Fruit fly (Drosophila melanogaster): Measurements from ENCODE around the gene CG44002.

The CG44002 gene

DNA sequence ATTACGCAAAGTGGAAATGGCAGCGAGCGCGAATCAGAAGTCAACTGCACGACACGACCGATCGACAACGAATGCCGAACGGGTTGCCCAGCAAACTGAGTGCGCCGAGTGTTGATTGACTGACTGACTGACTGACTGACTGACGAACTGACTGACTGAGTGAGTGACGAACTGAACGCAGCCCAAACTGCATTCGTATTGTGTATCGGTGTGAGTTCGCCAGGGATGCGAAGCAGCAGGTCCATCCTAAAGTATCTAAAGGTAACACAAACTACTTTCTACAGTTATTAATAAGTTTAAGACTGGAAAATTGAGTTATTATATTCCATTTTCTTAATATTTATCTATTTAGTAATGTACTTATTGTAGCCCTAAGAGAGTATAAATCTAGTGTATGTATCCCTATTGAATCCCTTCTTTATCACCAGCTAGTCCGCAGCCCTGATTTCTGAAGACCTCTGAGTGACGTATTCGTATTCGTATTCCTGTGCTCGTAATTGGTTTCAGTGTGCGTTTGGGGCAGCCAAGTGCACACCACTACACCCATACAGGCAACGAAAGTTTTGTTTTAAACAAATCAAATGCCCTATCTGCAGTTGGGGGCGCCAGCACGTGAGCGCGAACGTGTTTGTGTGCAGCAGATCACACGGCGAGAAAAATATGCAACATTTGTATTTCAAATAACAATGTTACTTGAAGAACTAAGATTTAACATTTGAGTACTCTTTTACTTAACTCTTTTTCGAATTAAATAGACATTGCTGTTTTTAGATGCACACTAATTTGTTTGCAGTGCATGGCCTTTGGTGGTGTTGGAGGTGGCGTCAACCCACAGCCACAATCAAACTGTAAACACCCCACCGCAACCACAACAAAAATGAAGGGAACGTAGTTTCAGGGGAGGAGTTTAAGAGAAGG is 17.9 kb downstream of the CG44002 start (continued):
- TF ChIP-seq CG17385 (GFP tag; optimal IDR thresholded peaks at IDR 0.05) (peak; percentile 90), ac (GFP tag; optimal IDR thresholded peaks at IDR 0.05) (peak; percentile 39), sqz (GFP tag; optimal IDR thresholded peaks at IDR 0.05) (peak; percentile 94), CG3995 (GFP tag; optimal IDR thresholded peaks at IDR 0.05) (peak; percentile 13), NC2β (GFP tag; optimal IDR thresholded peaks at IDR 0.05) (peak; percentile 96), CG1832 (GFP tag; optimal IDR thresholded peaks at IDR 0.05) (no peak), ase (GFP tag; IDR thresholded peaks at IDR 0.05) (peak; percentile 93), C15 (GFP tag; IDR thresholded peaks at IDR 0.05) (peak; percentile 65; the same call in 1 of the 3 replicates), cwo (GFP tag; optimal IDR thresholded peaks at IDR 0.05) (peak; percentile 99), CG10565 (GFP tag; optimal IDR thresholded peaks at IDR 0.05) (peak; percentile 72), Mad (GFP tag; optimal IDR thresholded peaks at IDR 0.05) (peak; percentile 98), Adf1 (GFP tag; IDR thresholded peaks at IDR 0.05) (peak; percentile 23; the same call in 1 of the 2 replicates), fd3F (GFP tag; optimal IDR thresholded peaks at IDR 0.05) (peak; percentile 59), Mes4 (GFP tag; optimal IDR thresholded peaks at IDR 0.05) (peak; percentile 96), CG8478 (optimal IDR thresholded peaks at IDR 0.05) (no peak), Doc2 (GFP tag; IDR thresholded peaks at IDR 0.05) (no peak), CG17359 (tag; optimal IDR thresholded peaks at IDR 0.05) (peak; percentile 97), kah (GFP tag; optimal IDR thresholded peaks at IDR 0.05) (peak; percentile 89), sr (GFP tag; IDR thresholded peaks at IDR 0.05) (peak; percentile 81; the same call in 2 of the 3 replicates), tup (GFP tag; optimal IDR thresholded peaks at IDR 0.05) (peak; percentile 81), fd96Cb (tag; optimal IDR thresholded peaks at IDR 0.05) (peak; percentile 96), CG6765 (GFP tag; optimal IDR thresholded peaks at IDR 0.05) (peak; percentile 16), ERR (GFP tag; optimal IDR thresholded peaks at IDR 0.05) (peak; percentile 87), Poxn (GFP tag; IDR thresholded peaks at IDR 0.05) (no peak), Sox102F (GFP tag; optimal IDR thresholded peaks at IDR 0.05) (peak; percentile 98), ssp (GFP tag; IDR thresholded peaks at IDR 0.05) (peak; percentile 90), ftz-f1 (GFP tag; optimal IDR thresholded peaks at IDR 0.05) (peak; percentile 34), chn (GFP tag; optimal IDR thresholded peaks at IDR 0.05) (peak; percentile 96), CG8944 (GFP tag; optimal IDR thresholded peaks at IDR 0.05) (peak; percentile 97), CG14965 (GFP tag; optimal IDR thresholded peaks at IDR 0.05; ENCODE audit: borderline replicate concordance) (peak; percentile 87), Sin3A (optimal IDR thresholded peaks at IDR 0.05) (no peak), Hsf (GFP tag; optimal IDR thresholded peaks at IDR 0.05) (peak; percentile 95), fd102C (GFP tag; optimal IDR thresholded peaks at IDR 0.05) (peak; percentile 41), B-H2 (GFP tag; optimal IDR thresholded peaks at IDR 0.05) (peak; percentile 36), ab (GFP tag; optimal IDR thresholded peaks at IDR 0.05) (peak; percentile 89), Taf1 (GFP tag; IDR thresholded peaks at IDR 0.05) (peak; percentile 67), dysf (GFP tag; IDR thresholded peaks at IDR 0.05) (peak; percentile 95), D19A (tag; optimal IDR thresholded peaks at IDR 0.05) (peak; percentile 92), p53 (GFP tag; optimal IDR thresholded peaks at IDR 0.05) (peak; percentile 86), Xrp1 (GFP tag; IDR thresholded peaks at IDR 0.05) (peak; percentile 95), nerfin-2 (GFP tag; IDR thresholded peaks at IDR 0.05; ENCODE audit: partially characterized antibody) (peak; percentile 37; the same call in 1 of the 2 replicates), CG4730 (GFP tag; IDR thresholded peaks at IDR 0.05) (peak; percentile 93), CG15601 (tag; optimal IDR thresholded peaks at IDR 0.05) (peak; percentile 95), pb (GFP tag; optimal IDR thresholded peaks at IDR 0.05) (peak; percentile 93), CG13287 (GFP tag; IDR thresholded peaks at IDR 0.05; ENCODE audit: partially characterized antibody) (no peak), Atf6 (GFP tag; IDR thresholded peaks at IDR 0.05) (peak; percentile 78; the same call in 1 of the 2 replicates), CG30403 (GFP tag; optimal IDR thresholded peaks at IDR 0.05) (peak; percentile 94), zen2 (GFP tag; IDR thresholded peaks at IDR 0.05; ENCODE audit: partially characterized antibody) (no peak), pros (GFP tag; optimal IDR thresholded peaks at IDR 0.05) (peak; percentile 42)
